Worm (Caenorhabditis elegans): ENCODE measurements around the gene C55A6.11.

DNA sequence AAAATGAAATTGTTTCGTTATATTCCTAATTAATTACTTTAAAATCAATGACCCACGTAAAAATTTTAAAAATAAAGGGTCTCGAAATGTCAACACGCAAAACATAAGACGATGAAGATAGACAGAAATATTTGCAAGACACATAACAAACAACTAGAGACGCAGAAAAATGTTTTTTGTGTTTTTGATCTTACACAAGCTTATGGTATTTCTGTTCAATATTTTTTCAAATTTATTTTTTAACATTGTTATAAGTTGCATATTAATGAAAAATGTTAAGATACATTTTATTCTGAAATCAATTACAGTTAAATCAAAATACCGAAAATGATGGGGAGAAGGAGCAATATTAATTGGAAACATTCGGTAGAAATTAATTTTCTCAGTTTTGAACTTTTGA, 6.9 kb upstream of the C55A6.11 start, which contains the start of gene C55A6.3:
- no peak for TF ChIP-seq ref-1 (GFP tag; conservative IDR thresholded peaks at IDR 0.05)
- no peak for TF ChIP-seq T22C8.4 (GFP tag; IDR thresholded peaks at IDR 0.05)
- no peak for TF ChIP-seq ztf-23 (GFP tag; IDR thresholded peaks at IDR 0.05)
- no peak for TF ChIP-seq ztf-29 (GFP tag; IDR thresholded peaks at IDR 0.05)
- no peak for TF ChIP-seq flt-1 (GFP tag; IDR thresholded peaks at IDR 0.05)
- no peak for TF ChIP-seq klf-2 (GFP tag; conservative IDR thresholded peaks at IDR 0.05)
- no peak for TF ChIP-seq tab-1 (GFP tag; IDR thresholded peaks at IDR 0.05)
